Worm (Caenorhabditis elegans) whole organism, L4 larva: ENCODE data around the gene arl-6.

Experiments
- R02D3.7 ChIP-seq: fragments of 150-350 bp; sonication (generic microtip); optimal IDR thresholded peaks from 3 replicates; lab custom pipeline; 2014; ENCODE audit warnings: missing biosample characterization, missing genetic modification characterization
- Y5F2A.4 ChIP-seq: fragments of 200-800 bp; sonication (Bioruptor generic); optimal IDR thresholded peaks from 2 replicates; lab custom pipeline; 2018; ENCODE audit warnings: mild to moderate bottlenecking, missing genetic modification characterization, missing compliant biosample characterization
- daf-19 ChIP-seq: fragments of 200-800 bp; sonication (Bioruptor generic); conservative IDR thresholded peaks from 2 replicates; pipeline ENCODE4 v1.3.6; 2022; ENCODE audit warnings: missing genetic modification characterization, missing compliant biosample characterization
- dpl-1 ChIP-seq: fragments of 150-350 bp; optimal IDR thresholded peaks from 2 replicates; lab custom pipeline; 2014; ENCODE audit warnings: missing biosample characterization, missing genetic modification reagents, missing genetic modification characterization
- egl-27 ChIP-seq: sonication (generic microtip); optimal IDR thresholded peaks from 3 replicates; lab custom pipeline; 2017; ENCODE audit warnings: missing biosample characterization, missing genetic modification reagents, missing genetic modification characterization
- lir-3 ChIP-seq: sonication (generic microtip); optimal IDR thresholded peaks from 2 replicates; lab custom pipeline; 2016; ENCODE audit warnings: mild to moderate bottlenecking, missing genetic modification characterization, missing compliant biosample characterization
- nhr-10 ChIP-seq: fragments of 150-350 bp; optimal IDR thresholded peaks from 2 replicates; lab custom pipeline; 2014; ENCODE audit warnings: missing biosample characterization, missing genetic modification characterization
- nhr-237 ChIP-seq: sonication (generic microtip); optimal IDR thresholded peaks from 2 replicates; lab custom pipeline; 2017; ENCODE audit warnings: missing biosample characterization, missing genetic modification characterization
- nhr-76 ChIP-seq: fragments of 150-350 bp; optimal IDR thresholded peaks from 2 replicates; lab custom pipeline; 2014; ENCODE audit warnings: missing biosample characterization, missing genetic modification characterization

ce11 chrIII:4837429-4837828 lies 22.8 kb upstream of the arl-6 start, which contains the start of the genes acbp-7 and F26A1.19:
- no peak for TF ChIP-seq nhr-237 (tag; lab: Kevin White, UChicago)
- no peak for TF ChIP-seq daf-19 (GFP tag; lab: Robert Waterston, UW)
- TF ChIP-seq lir-3, result no peak
- TF ChIP-seq nhr-76 (tag; lab: Kevin White, UChicago), result no peak
- TF ChIP-seq R02D3.7 (tag; lab: Kevin White, UChicago), result no peak
- TF ChIP-seq egl-27 (tag; lab: Kevin White, UChicago), result no peak
- TF ChIP-seq dpl-1 (GFP tag; lab: Kevin White, UChicago), result no peak
- no peak for TF ChIP-seq Y5F2A.4 (GFP tag; lab: Kevin White, UChicago)
- no peak for TF ChIP-seq nhr-10
